Worm (Caenorhabditis elegans) whole organism, L1 larva: ENCODE results near the gene hipr-1.

Source experiments
- C04F5.9 ChIP-seq: sonication (generic microtip); optimal IDR thresholded peaks from 2 replicates; lab custom pipeline; 2016; ENCODE audit warnings: missing genetic modification characterization, missing compliant biosample characterization
- C16A3.4 ChIP-seq: fragments of 150-350 bp; optimal IDR thresholded peaks from 2 replicates; lab custom pipeline; 2014; ENCODE audit warnings: missing biosample characterization, missing genetic modification characterization
- C34B4.2 ChIP-seq: sonication (generic microtip); optimal IDR thresholded peaks from 2 replicates; lab custom pipeline; 2017; ENCODE audit warnings: mild to moderate bottlenecking, missing genetic modification characterization, missing compliant biosample characterization
- Y116A8C.19 ChIP-seq: sonication (generic microtip); optimal IDR thresholded peaks from 2 replicates; lab custom pipeline; 2016; ENCODE audit warnings: missing compliant biosample characterization, missing genetic modification characterization, borderline replicate concordance
- ama-1 ChIP-seq: fragments of 150-350 bp; optimal IDR thresholded peaks from 2 replicates; lab custom pipeline; 2014
- blmp-1 ChIP-seq: fragments of 150-350 bp; optimal IDR thresholded peaks from 2 replicates; lab custom pipeline; 2014; ENCODE audit warnings: missing biosample characterization, missing genetic modification characterization
- ceh-90 ChIP-seq: sonication (generic microtip); optimal IDR thresholded peaks from 2 replicates; lab custom pipeline; 2016; ENCODE audit warnings: missing genetic modification characterization, missing compliant biosample characterization
- efl-1 ChIP-seq, 4 experiments: fragments of 150-350 bp; optimal IDR thresholded peaks in 3 of 4; peaks in 1 of 4; 1 replicate in 1 of 4; 2 replicates in 3 of 4; lab custom pipeline; 2014; ENCODE audit warnings: missing biosample characterization in 2 of 4, missing genetic modification characterization in 2 of 4, missing genetic modification reagents in 2 of 4
- egl-13 ChIP-seq: sonication (generic microtip); optimal IDR thresholded peaks from 2 replicates; lab custom pipeline; 2016; ENCODE audit warnings: missing genotype, missing genetic modification reagents, missing genetic modification characterization, missing compliant biosample characterization
- egl-27 ChIP-seq, 2 experiments: fragments of 150-350 bp in 1 of 2; sonication (generic microtip); optimal IDR thresholded peaks; 3 replicates each; lab custom pipeline; 2017 to 2018; ENCODE audit warnings: missing biosample characterization in 2 of 2, missing genetic modification characterization in 2 of 2, missing genetic modification reagents in 2 of 2
- elt-2 ChIP-seq: sonication (generic microtip); optimal IDR thresholded peaks from 2 replicates; lab custom pipeline; 2016; ENCODE audit warnings: missing genetic modification characterization, mild to moderate bottlenecking, inconsistent platforms, missing compliant biosample characterization, missing genetic modification reagents
- ets-5 ChIP-seq: fragments of 200-800 bp; sonication (Bioruptor generic); IDR thresholded peaks from 2 replicates; pipeline ENCODE4 v1.3.6; 2022; ENCODE audit warnings: missing genetic modification characterization, missing compliant biosample characterization
- fkh-10 ChIP-seq: sonication (generic microtip); optimal IDR thresholded peaks from 2 replicates; lab custom pipeline; 2017; ENCODE audit warnings: missing biosample characterization, missing genetic modification reagents, missing genetic modification characterization
- grh-1 ChIP-seq: fragments of 200-800 bp; sonication (Bioruptor generic); IDR thresholded peaks from 2 replicates; pipeline ENCODE4 v1.3.6; 2022; ENCODE audit warnings: missing genetic modification reagents, missing genetic modification characterization, missing compliant biosample characterization
- hlh-17 ChIP-seq: fragments of 200-800 bp; sonication (Bioruptor generic); optimal IDR thresholded peaks from 2 replicates; lab custom pipeline; 2018; ENCODE audit warnings: missing genetic modification characterization, mild to moderate bottlenecking, missing compliant biosample characterization, moderate library complexity, borderline replicate concordance
- hlh-4 ChIP-seq: sonication (generic microtip); optimal IDR thresholded peaks from 2 replicates; lab custom pipeline; 2016; ENCODE audit warnings: mild to moderate bottlenecking, missing genetic modification characterization, missing compliant biosample characterization
- irx-1 ChIP-seq: sonication (generic microtip); optimal IDR thresholded peaks from 2 replicates; lab custom pipeline; 2016; ENCODE audit warnings: missing genetic modification characterization, missing compliant biosample characterization
- jun-1 ChIP-seq: fragments of 150-350 bp; optimal IDR thresholded peaks from 2 replicates; lab custom pipeline; 2014; ENCODE audit warnings: missing biosample characterization, missing genetic modification reagents, missing genetic modification characterization
- lin-15B ChIP-seq: fragments of 150-350 bp; sonication (generic microtip); optimal IDR thresholded peaks from 3 replicates; lab custom pipeline; 2014; ENCODE audit warnings: missing biosample characterization, missing genetic modification characterization
- lin-35 ChIP-seq, 2 experiments: fragments of 150-350 bp; optimal IDR thresholded peaks; 2 replicates each; lab custom pipeline; 2014; ENCODE audit warnings: missing biosample characterization in 2 of 2, missing genetic modification characterization in 2 of 2, missing genetic modification reagents in 2 of 2
- lin-39 ChIP-seq: fragments of 150-350 bp; optimal IDR thresholded peaks from 2 replicates; lab custom pipeline; 2014; ENCODE audit warnings: missing biosample characterization, missing genetic modification reagents, missing genetic modification characterization
- lir-3 ChIP-seq: sonication (generic microtip); optimal IDR thresholded peaks from 2 replicates; lab custom pipeline; 2016; ENCODE audit warnings: mild to moderate bottlenecking, missing genetic modification characterization, moderate library complexity, missing compliant biosample characterization; ENCODE audit not compliant: poor library complexity
- mab-9 ChIP-seq: fragments of 200-800 bp; sonication (Bioruptor generic); IDR thresholded peaks from 2 replicates; pipeline ENCODE4 v1.3.6; 2022; ENCODE audit warnings: missing genetic modification reagents, missing genetic modification characterization, missing compliant biosample characterization
- mdl-1 ChIP-seq, 2 experiments: fragments of 150-350 bp; optimal IDR thresholded peaks; 2 replicates each; lab custom pipeline; 2014 to 2017; ENCODE audit warnings: missing biosample characterization in 2 of 2, missing genetic modification characterization in 2 of 2, inconsistent platforms in 1 of 2
- mep-1 ChIP-seq: fragments of 150-350 bp; optimal IDR thresholded peaks from 2 replicates; lab custom pipeline; 2014; ENCODE audit warnings: missing biosample characterization, missing genetic modification characterization
- nhr-19 ChIP-seq: fragments of 200-800 bp; sonication (Bioruptor generic); conservative IDR thresholded peaks from 2 replicates; pipeline ENCODE4 v1.3.6; 2022; ENCODE audit warnings: missing genetic modification characterization, missing compliant biosample characterization
- nhr-28 ChIP-seq: fragments of 150-350 bp; optimal IDR thresholded peaks from 2 replicates; lab custom pipeline; 2014; ENCODE audit warnings: missing biosample characterization, missing genetic modification characterization
- nhr-47 ChIP-seq: sonication (generic microtip); optimal IDR thresholded peaks from 2 replicates; lab custom pipeline; 2016; ENCODE audit warnings: mild to moderate bottlenecking, missing genetic modification characterization, moderate library complexity, missing compliant biosample characterization
- nhr-71 ChIP-seq: sonication (generic microtip); optimal IDR thresholded peaks from 2 replicates; lab custom pipeline; 2016; ENCODE audit warnings: mild to moderate bottlenecking, missing genetic modification characterization, moderate library complexity, missing compliant biosample characterization
- nhr-76 ChIP-seq: sonication (generic microtip); optimal IDR thresholded peaks from 2 replicates; lab custom pipeline; 2017; ENCODE audit warnings: missing biosample characterization, missing genetic modification characterization
- nhr-77 ChIP-seq: fragments of 150-350 bp; optimal IDR thresholded peaks from 2 replicates; lab custom pipeline; 2014; ENCODE audit warnings: missing biosample characterization, missing genetic modification characterization
- nhr-84 ChIP-seq: sonication (generic microtip); optimal IDR thresholded peaks from 2 replicates; lab custom pipeline; 2017; ENCODE audit warnings: missing biosample characterization, missing genetic modification characterization
- nhr-85 ChIP-seq: sonication (generic microtip); peaks from one replicate; lab custom pipeline; 2016; ENCODE audit warnings: missing genetic modification characterization, inconsistent platforms, missing compliant biosample characterization
- nhr-90 ChIP-seq: sonication (generic microtip); optimal IDR thresholded peaks from 2 replicates; lab custom pipeline; 2016; ENCODE audit warnings: mild to moderate bottlenecking, missing genetic modification characterization, missing compliant biosample characterization; ENCODE audit not compliant: poor library complexity
- pag-3 ChIP-seq: sonication (generic microtip); optimal IDR thresholded peaks from 2 replicates; lab custom pipeline; 2017; ENCODE audit warnings: missing genetic modification characterization, mild to moderate bottlenecking, missing compliant biosample characterization, antibody characterized with exemption, borderline replicate concordance; ENCODE audit not compliant: insufficient read depth
- pax-3 ChIP-seq: fragments of 200-800 bp; sonication (Bioruptor generic); optimal IDR thresholded peaks from 2 replicates; lab custom pipeline; 2018; ENCODE audit warnings: mild to moderate bottlenecking, missing genetic modification characterization, moderate library complexity, missing compliant biosample characterization
- pqm-1 ChIP-seq: sonication (generic microtip); optimal IDR thresholded peaks from 3 replicates; lab custom pipeline; 2017; ENCODE audit warnings: missing biosample characterization, missing genetic modification characterization
- rnt-1 ChIP-seq: sonication (generic microtip); optimal IDR thresholded peaks from 2 replicates; lab custom pipeline; 2016; ENCODE audit warnings: mild to moderate bottlenecking, missing genetic modification characterization, moderate library complexity, missing compliant biosample characterization
- skn-1 ChIP-seq: fragments of 150-350 bp; optimal IDR thresholded peaks from 2 replicates; lab custom pipeline; 2014; ENCODE audit warnings: missing biosample characterization, missing genetic modification characterization
- snpc-4 ChIP-seq: fragments of 150-350 bp; optimal IDR thresholded peaks from 2 replicates; lab custom pipeline; 2014; ENCODE audit warnings: missing biosample characterization, missing genetic modification characterization
- swsn-7 ChIP-seq: sonication (generic microtip); optimal IDR thresholded peaks from 2 replicates; lab custom pipeline; 2016; ENCODE audit warnings: missing genetic modification characterization, missing compliant biosample characterization
- tbx-2 ChIP-seq: sonication (generic microtip); optimal IDR thresholded peaks from 2 replicates; lab custom pipeline; 2016; ENCODE audit warnings: missing genetic modification characterization, missing compliant biosample characterization
- tlp-1 ChIP-seq: fragments of 150-350 bp; optimal IDR thresholded peaks from 2 replicates; lab custom pipeline; 2014; ENCODE audit warnings: missing biosample characterization, missing genetic modification characterization
- unc-62 ChIP-seq: fragments of 150-350 bp; optimal IDR thresholded peaks from 2 replicates; lab custom pipeline; 2014; ENCODE audit warnings: missing biosample characterization, missing genetic modification reagents, missing genetic modification characterization
- unc-86 ChIP-seq: sonication (generic microtip); optimal IDR thresholded peaks from 2 replicates; lab custom pipeline; 2016; ENCODE audit warnings: missing genetic modification characterization, missing compliant biosample characterization
- unc-98 ChIP-seq: fragments of 200-800 bp; sonication (Bioruptor generic); IDR thresholded peaks from 2 replicates; pipeline ENCODE4 v1.3.6; 2022; ENCODE audit warnings: missing genetic modification characterization, missing compliant biosample characterization
- zag-1 ChIP-seq: fragments of 150-350 bp; optimal IDR thresholded peaks from 2 replicates; lab custom pipeline; 2014; ENCODE audit warnings: missing biosample characterization, missing genetic modification characterization
- zip-4 ChIP-seq: fragments of 200-800 bp; sonication (Bioruptor generic); optimal IDR thresholded peaks from 2 replicates; lab custom pipeline; 2018; ENCODE audit warnings: mild to moderate bottlenecking, missing genetic modification characterization, moderate library complexity, missing compliant biosample characterization

hipr-1 gene

DNA sequence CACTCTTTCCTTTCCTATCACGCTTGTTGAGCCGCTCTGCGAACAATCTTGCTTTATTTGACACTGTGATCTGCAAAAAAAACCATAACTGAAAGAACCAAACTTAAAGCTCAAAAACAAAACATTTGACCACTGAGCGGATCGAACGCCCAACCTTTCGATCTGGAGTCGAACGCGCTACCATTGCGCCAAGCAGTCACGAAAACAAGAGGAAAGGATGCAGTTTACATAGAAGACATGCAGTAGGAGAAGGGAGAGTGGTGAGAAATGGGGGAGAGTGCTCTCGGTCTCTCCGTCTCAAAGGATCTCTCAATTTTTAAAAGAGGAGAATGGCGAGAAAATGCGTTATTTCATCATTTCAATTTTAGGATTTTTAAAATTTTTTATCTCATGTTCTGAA, 41.6 kb upstream of the hipr-1 start (continued):
- TF ChIP-seq fkh-10 (GFP tag; lab: Kevin White, UChicago) (peak; percentile 52), unc-62 (no peak), tlp-1 (tag; lab: Kevin White, UChicago) (no peak), nhr-84 (no peak), unc-86 (tag; lab: Kevin White, UChicago) (peak; percentile 28), mep-1 (peak; percentile 71), nhr-19 (GFP tag; lab: Robert Waterston, UW) (peak; percentile 76), mdl-1 (tag; optimal IDR thresholded peaks at IDR 0.05; lab: Kevin White, UChicago) (peak in 1 of 2 experiments; percentile 60), ama-1 (lab: Kevin White, UChicago) (peak; percentile 34), nhr-76 (no peak), hlh-4 (tag; lab: Kevin White, UChicago) (no peak), skn-1 (peak; percentile 47), hlh-17 (GFP tag; lab: Kevin White, UChicago) (no peak), unc-98 (GFP tag; lab: Robert Waterston, UW) (no peak), grh-1 (GFP tag; lab: Robert Waterston, UW) (no peak), tbx-2 (peak; percentile 61), elt-2 (tag; lab: Kevin White, UChicago) (peak; percentile 6), nhr-85 (tag; lab: Kevin White, UChicago) (peak; percentile 80), snpc-4 (tag; lab: Kevin White, UChicago) (peak; percentile 8), rnt-1 (peak; percentile 73), egl-27 (tag; optimal IDR thresholded peaks at IDR 0.05; lab: Kevin White, UChicago) (no peak), ets-5 (GFP tag; lab: Robert Waterston, UW) (no peak), pqm-1 (no peak), irx-1 (peak; percentile 32), egl-13 (tag; lab: Kevin White, UChicago) (peak; percentile 11), lir-3 (tag; lab: Kevin White, UChicago) (peak; percentile 58), pax-3 (tag; lab: Kevin White, UChicago) (peak; percentile 44), lin-39 (no peak), C16A3.4 (tag; lab: Kevin White, UChicago) (peak; percentile 71), efl-1 (optimal IDR thresholded peaks at IDR 0.05; lab: Kevin White, UChicago) (peak; percentile 66 to 70), efl-1 (GFP tag; optimal IDR thresholded peaks at IDR 0.05 in 1 of 2; lab: Kevin White, UChicago) (peak; percentile 55 to 96), lin-35 (GFP tag; optimal IDR thresholded peaks at IDR 0.05; lab: Kevin White, UChicago) (peak; percentile 58 to 82), C34B4.2 (tag; lab: Kevin White, UChicago) (no peak), C04F5.9 (peak; percentile 8), nhr-90 (tag; lab: Kevin White, UChicago) (peak; percentile 61), mab-9 (no peak), swsn-7 (peak; percentile 71), nhr-28 (tag; lab: Kevin White, UChicago) (no peak), Y116A8C.19 (tag; lab: Kevin White, UChicago) (no peak), jun-1 (tag; lab: Kevin White, UChicago) (peak; percentile 61), nhr-47 (tag; lab: Kevin White, UChicago) (peak; percentile 79), zip-4 (GFP tag; lab: Kevin White, UChicago) (peak; percentile 36), nhr-71 (tag; lab: Kevin White, UChicago) (peak; percentile 79), zag-1 (tag; lab: Kevin White, UChicago) (no peak), pag-3 (no peak), blmp-1 (peak; percentile 2), lin-15B (tag; lab: Kevin White, UChicago) (no peak), ceh-90 (tag; lab: Kevin White, UChicago) (peak; percentile 12), nhr-77 (tag; lab: Kevin White, UChicago) (peak; percentile 46)
- TF ChIP-seq, all 84 proteins: peak for 49
